Fruit fly (Drosophila melanogaster): Measurements from ENCODE around the gene Clic.
A peak's percentile ranks its signal among the peaks of the same experiment; 100 is the strongest.

Clic gene

DNA sequence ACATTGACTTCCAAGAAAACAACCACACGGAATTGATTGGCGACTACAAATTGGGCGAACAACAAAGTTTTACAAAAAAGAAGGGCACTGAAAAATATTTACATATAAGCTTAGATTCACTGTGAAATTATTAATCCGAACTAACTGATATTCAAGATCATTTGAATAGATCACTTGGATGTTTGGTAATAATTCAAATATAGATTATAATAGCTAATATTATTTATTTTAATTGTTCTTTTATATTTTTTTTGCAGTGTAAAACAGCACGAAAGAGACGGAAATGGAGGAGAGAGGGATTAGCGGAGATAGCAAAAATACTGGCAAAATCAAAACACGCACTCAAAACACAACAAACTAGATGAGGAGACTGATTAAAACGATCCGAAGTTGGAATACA lies 16.1 kb upstream of the Clic start (continued):
- TF ChIP-seq CG16863 (GFP tag; optimal IDR thresholded peaks at IDR 0.05) (no peak), Pdp1 (GFP tag; optimal IDR thresholded peaks at IDR 0.05) (no peak), CG3281 (GFP tag; optimal IDR thresholded peaks at IDR 0.05) (no peak), Ravus (GFP tag; IDR thresholded peaks at IDR 0.05) (no peak), CG9727 (GFP tag; optimal IDR thresholded peaks at IDR 0.05) (no peak), CG31441 (GFP tag; IDR thresholded peaks at IDR 0.05) (no peak), dmrt99B (tag; optimal IDR thresholded peaks at IDR 0.05) (peak; percentile 34), pb (GFP tag; optimal IDR thresholded peaks at IDR 0.05) (no peak), grau (tag; optimal IDR thresholded peaks at IDR 0.05) (peak; percentile 39), CG11504 (tag; optimal IDR thresholded peaks at IDR 0.05) (peak; percentile 48), CG7372 (GFP tag; IDR thresholded peaks at IDR 0.05) (no peak), Dbx (GFP tag; IDR thresholded peaks at IDR 0.05) (0 out of 3 replicates have a peak, but pooled peaks have one; percentile 17), wor (GFP tag; IDR thresholded peaks at IDR 0.05) (no peak), PHDP (tag; optimal IDR thresholded peaks at IDR 0.05) (peak; percentile 9), fd3F (GFP tag; optimal IDR thresholded peaks at IDR 0.05) (no peak), CG15269 (tag; optimal IDR thresholded peaks at IDR 0.05) (peak; percentile 40), cato (GFP tag; optimal IDR thresholded peaks at IDR 0.05; ENCODE audit: borderline replicate concordance) (no peak), Dref (GFP tag; IDR thresholded peaks at IDR 0.05) (no peak), zen (tag; optimal IDR thresholded peaks at IDR 0.05) (no peak), unpg (GFP tag; optimal IDR thresholded peaks at IDR 0.05) (peak; percentile 18), stc (GFP tag; IDR thresholded peaks at IDR 0.05) (peak; percentile 35; the same call in 1 of the 2 replicates), Hmr (GFP tag; optimal IDR thresholded peaks at IDR 0.05) (peak; percentile 11), ATbp (GFP tag; optimal IDR thresholded peaks at IDR 0.05) (no peak), CG7786 (GFP tag; optimal IDR thresholded peaks at IDR 0.05) (no peak), CG17359 (tag; optimal IDR thresholded peaks at IDR 0.05) (peak; percentile 3), CG13775 (GFP tag; optimal IDR thresholded peaks at IDR 0.05) (no peak), gsb (GFP tag; IDR thresholded peaks at IDR 0.05) (no peak), E2f2 (GFP tag; IDR thresholded peaks at IDR 0.05) (peak; percentile 18; the same call in 1 of the 2 replicates), pum (GFP tag; optimal IDR thresholded peaks at IDR 0.05) (no peak), kah (GFP tag; optimal IDR thresholded peaks at IDR 0.05) (no peak), toy (GFP tag; IDR thresholded peaks at IDR 0.05) (no peak), dysf (GFP tag; IDR thresholded peaks at IDR 0.05) (peak; percentile 29; the same call in 1 of the 3 replicates), Fer1 (GFP tag; optimal IDR thresholded peaks at IDR 0.05) (no peak), CG12104 (GFP tag; optimal IDR thresholded peaks at IDR 0.05) (no peak), sna (GFP tag; IDR thresholded peaks at IDR 0.05; ENCODE audit: partially characterized antibody) (no peak), CG8388 (GFP tag; optimal IDR thresholded peaks at IDR 0.05) (peak; percentile 1), bsh (GFP tag; optimal IDR thresholded peaks at IDR 0.05) (no peak), ap (GFP tag; IDR thresholded peaks at IDR 0.05) (no peak), trh (GFP tag; optimal IDR thresholded peaks at IDR 0.05) (no peak), Sox102F (GFP tag; optimal IDR thresholded peaks at IDR 0.05) (peak; percentile 42), Blimp-1 (GFP tag; optimal IDR thresholded peaks at IDR 0.05) (peak; percentile 12), br (optimal IDR thresholded peaks at IDR 0.05) (no peak), Myb (GFP tag; optimal IDR thresholded peaks at IDR 0.05) (no peak), CG43689 (GFP tag; IDR thresholded peaks at IDR 0.05) (no peak)
